Worm (Caenorhabditis elegans) whole organism, late embryonic: Measurements from ENCODE around the gene W02B3.7.

Experiments used
- ceh-30 ChIP-seq: fragments of 150-350 bp; optimal IDR thresholded peaks from 2 replicates; lab custom pipeline; 2014; ENCODE audit warnings: missing biosample characterization, missing genetic modification characterization
- ceh-45 ChIP-seq: fragments of 200-800 bp; sonication (Bioruptor generic); IDR thresholded peaks from 2 replicates; pipeline ENCODE4 v1.3.6; 2022; ENCODE audit warnings: missing genetic modification reagents, missing genetic modification characterization, missing compliant biosample characterization
- elt-2 ChIP-seq: sonication (generic microtip); optimal IDR thresholded peaks from 2 replicates; lab custom pipeline; 2016; ENCODE audit warnings: missing genetic modification reagents, missing genetic modification characterization, missing compliant biosample characterization
- elt-4 ChIP-seq: sonication (generic microtip); optimal IDR thresholded peaks from 2 replicates; lab custom pipeline; 2016; ENCODE audit warnings: missing genetic modification characterization, missing compliant biosample characterization
- hlh-6 ChIP-seq: sonication (generic microtip); optimal IDR thresholded peaks from 2 replicates; lab custom pipeline; 2016; ENCODE audit warnings: missing genotype, missing genetic modification characterization, missing compliant biosample characterization
- lim-6 ChIP-seq: sonication (generic microtip); optimal IDR thresholded peaks from 2 replicates; lab custom pipeline; 2016; ENCODE audit warnings: missing genetic modification characterization, missing compliant biosample characterization
- pha-4 ChIP-seq: fragments of 150-350 bp; optimal IDR thresholded peaks from 2 replicates; lab custom pipeline; 2018; ENCODE audit warnings: missing biosample characterization, missing genetic modification reagents, missing genetic modification characterization
- pqm-1 ChIP-seq: sonication (generic microtip); optimal IDR thresholded peaks from 2 replicates; lab custom pipeline; 2016; ENCODE audit warnings: missing genetic modification characterization, missing compliant biosample characterization
- syd-9 ChIP-seq: sonication (generic microtip); optimal IDR thresholded peaks from 2 replicates; lab custom pipeline; 2016; ENCODE audit warnings: mild to moderate bottlenecking, missing genetic modification characterization, moderate library complexity, missing compliant biosample characterization
- unc-55 ChIP-seq: sonication (generic microtip); optimal IDR thresholded peaks from 2 replicates; lab custom pipeline; 2017; ENCODE audit warnings: missing biosample characterization, missing genetic modification reagents, missing genetic modification characterization
- unc-86 ChIP-seq: sonication (generic microtip); optimal IDR thresholded peaks from 2 replicates; lab custom pipeline; 2016; ENCODE audit warnings: missing genetic modification characterization, missing compliant biosample characterization

DNA sequence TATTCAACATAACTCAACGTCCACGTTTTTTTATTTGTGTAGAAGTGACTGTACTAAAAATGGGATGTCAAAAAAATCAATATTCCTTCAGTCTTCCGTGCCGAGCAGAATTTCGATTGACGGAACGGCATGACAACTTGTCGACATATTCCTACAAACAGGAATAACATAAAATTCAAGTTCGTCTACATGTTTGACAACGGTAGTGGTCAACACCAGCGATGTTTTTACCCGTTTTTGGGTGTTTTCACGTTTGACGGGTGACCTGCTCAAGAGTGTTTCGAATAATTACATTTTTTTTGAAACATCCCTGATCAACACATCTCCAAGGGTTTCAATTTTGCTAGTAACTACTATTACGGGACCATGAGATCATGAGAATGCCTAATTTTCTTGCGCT lies at the start of gene W02B3.7:
- TF ChIP-seq unc-86 (tag; lab: Kevin White, UChicago): no peak
- no peak for TF ChIP-seq ceh-45 (GFP tag; lab: Robert Waterston, UW)
- TF ChIP-seq syd-9 (tag; lab: Kevin White, UChicago): no peak
- TF ChIP-seq elt-2 (tag; lab: Kevin White, UChicago): no peak
- TF ChIP-seq elt-4 (tag; lab: Kevin White, UChicago): no peak
- TF ChIP-seq unc-55 (GFP tag; lab: Kevin White, UChicago): no peak
- TF ChIP-seq hlh-6 (tag; lab: Kevin White, UChicago): no peak
- no peak for TF ChIP-seq ceh-30
- TF ChIP-seq pqm-1 (tag; lab: Kevin White, UChicago): no peak
- TF ChIP-seq pha-4 (tag; lab: Kevin White, UChicago): no peak
- no peak for TF ChIP-seq lim-6 (tag; lab: Kevin White, UChicago)
